Worm (Caenorhabditis elegans) whole organism, late embryonic: ENCODE measurements around the gene F43H9.4.

ENCODE experiments used
- C08G9.2 ChIP-seq: sonication (generic microtip); optimal IDR thresholded peaks from 2 replicates; lab custom pipeline; 2016; ENCODE audit warnings: mild to moderate bottlenecking, missing genetic modification characterization, moderate library complexity, missing compliant biosample characterization
- C38D4.7 ChIP-seq: fragments of 200-800 bp; sonication (Bioruptor generic); optimal IDR thresholded peaks from 2 replicates; lab custom pipeline; 2018; ENCODE audit warnings: mild to moderate bottlenecking, missing genetic modification characterization, moderate library complexity, missing compliant biosample characterization
- K02D7.2 ChIP-seq: sonication (generic microtip); optimal IDR thresholded peaks from 2 replicates; lab custom pipeline; 2017; ENCODE audit warnings: mild to moderate bottlenecking, missing genetic modification characterization, missing compliant biosample characterization
- Y22D7AL.16 ChIP-seq: sonication (generic microtip); optimal IDR thresholded peaks from 2 replicates; lab custom pipeline; 2016; ENCODE audit warnings: missing genetic modification characterization, missing compliant biosample characterization
- ama-1 ChIP-seq: fragments of 150-350 bp; optimal IDR thresholded peaks from 2 replicates; lab custom pipeline; 2014
- ceh-22 ChIP-seq: sonication (generic microtip); optimal IDR thresholded peaks from 2 replicates; lab custom pipeline; 2017; ENCODE audit warnings: missing biosample characterization, missing genetic modification characterization
- ceh-24 ChIP-seq: sonication (generic microtip); optimal IDR thresholded peaks from 2 replicates; lab custom pipeline; 2016; ENCODE audit warnings: mild to moderate bottlenecking, missing genetic modification characterization, missing compliant biosample characterization
- ceh-45 ChIP-seq: fragments of 200-800 bp; sonication (Bioruptor generic); IDR thresholded peaks from 2 replicates; pipeline ENCODE4 v1.3.6; 2022; ENCODE audit warnings: missing genetic modification reagents, missing genetic modification characterization, missing compliant biosample characterization
- ceh-6 ChIP-seq: fragments of 200-800 bp; sonication (Bioruptor generic); optimal IDR thresholded peaks from 2 replicates; lab custom pipeline; 2018; ENCODE audit warnings: mild to moderate bottlenecking, missing genetic modification characterization, missing compliant biosample characterization
- ceh-9 ChIP-seq: sonication (generic microtip); optimal IDR thresholded peaks from 2 replicates; lab custom pipeline; 2016; ENCODE audit warnings: mild to moderate bottlenecking, missing genetic modification characterization, inconsistent platforms, missing compliant biosample characterization
- che-1 ChIP-seq: sonication (generic microtip); optimal IDR thresholded peaks from 2 replicates; lab custom pipeline; 2016; ENCODE audit warnings: mild to moderate bottlenecking, missing genetic modification characterization, missing compliant biosample characterization
- dve-1 ChIP-seq: sonication (generic microtip); optimal IDR thresholded peaks from 2 replicates; lab custom pipeline; 2017; ENCODE audit warnings: antibody characterized with exemption, mild to moderate bottlenecking, missing genetic modification characterization, missing compliant biosample characterization
- eyg-1 ChIP-seq: sonication (generic microtip); optimal IDR thresholded peaks from 2 replicates; lab custom pipeline; 2016; ENCODE audit warnings: missing genotype, missing genetic modification characterization, missing compliant biosample characterization
- fax-1 ChIP-seq: sonication (generic microtip); optimal IDR thresholded peaks from 2 replicates; lab custom pipeline; 2016; ENCODE audit warnings: missing genotype, missing genetic modification characterization, missing compliant biosample characterization
- fkh-6 ChIP-seq: sonication (generic microtip); optimal IDR thresholded peaks from 2 replicates; lab custom pipeline; 2016; ENCODE audit warnings: missing genetic modification characterization, missing compliant biosample characterization
- gmeb-2 ChIP-seq: sonication (generic microtip); optimal IDR thresholded peaks from 2 replicates; lab custom pipeline; 2016; ENCODE audit warnings: missing genetic modification characterization, inconsistent platforms, missing compliant biosample characterization
- hlh-13 ChIP-seq: fragments of 200-800 bp; sonication (Bioruptor generic); optimal IDR thresholded peaks from 2 replicates; lab custom pipeline; 2018; ENCODE audit warnings: mild to moderate bottlenecking, missing genetic modification characterization, missing compliant biosample characterization
- hlh-30 ChIP-seq: sonication (generic microtip); optimal IDR thresholded peaks from 2 replicates; lab custom pipeline; 2017; ENCODE audit warnings: antibody characterized with exemption, missing genetic modification characterization, missing compliant biosample characterization; ENCODE audit not compliant: insufficient read depth
- hlh-6 ChIP-seq: sonication (generic microtip); optimal IDR thresholded peaks from 2 replicates; lab custom pipeline; 2016; ENCODE audit warnings: missing genotype, missing genetic modification characterization, missing compliant biosample characterization
- lin-11 ChIP-seq: fragments of 200-800 bp; sonication (Bioruptor generic); optimal IDR thresholded peaks from 2 replicates; lab custom pipeline; 2018; ENCODE audit warnings: mild to moderate bottlenecking, missing genetic modification characterization, missing compliant biosample characterization
- madf-2 ChIP-seq: sonication (generic microtip); optimal IDR thresholded peaks from 2 replicates; lab custom pipeline; 2017; ENCODE audit warnings: missing genetic modification characterization, missing compliant biosample characterization
- mec-3 ChIP-seq: sonication (generic microtip); optimal IDR thresholded peaks from 2 replicates; lab custom pipeline; 2016; ENCODE audit warnings: borderline replicate concordance, missing genetic modification characterization, missing compliant biosample characterization
- nfya-1 ChIP-seq: sonication (generic microtip); optimal IDR thresholded peaks from 2 replicates; lab custom pipeline; 2017; ENCODE audit warnings: missing genetic modification characterization, mild to moderate bottlenecking, missing compliant biosample characterization, antibody characterized with exemption, moderate library complexity
- pag-3 ChIP-seq: sonication (generic microtip); optimal IDR thresholded peaks from 2 replicates; lab custom pipeline; 2016; ENCODE audit warnings: missing compliant biosample characterization, missing genetic modification characterization, borderline replicate concordance
- pha-2 ChIP-seq: sonication (generic microtip); optimal IDR thresholded peaks from 2 replicates; lab custom pipeline; 2017; ENCODE audit warnings: mild to moderate bottlenecking, missing genetic modification characterization, missing compliant biosample characterization
- pha-4 ChIP-seq: fragments of 150-350 bp; optimal IDR thresholded peaks from 2 replicates; lab custom pipeline; 2018; ENCODE audit warnings: missing biosample characterization, missing genetic modification reagents, missing genetic modification characterization
- pqm-1 ChIP-seq: sonication (generic microtip); optimal IDR thresholded peaks from 2 replicates; lab custom pipeline; 2016; ENCODE audit warnings: missing genetic modification characterization, missing compliant biosample characterization
- pros-1 ChIP-seq: fragments of 150-350 bp; optimal IDR thresholded peaks from 2 replicates; lab custom pipeline; 2014; ENCODE audit warnings: missing biosample characterization, missing genetic modification reagents, missing genetic modification characterization
- rnt-1 ChIP-seq: sonication (generic microtip); optimal IDR thresholded peaks from 2 replicates; lab custom pipeline; 2016; ENCODE audit warnings: missing genetic modification characterization, missing compliant biosample characterization
- sox-2 ChIP-seq: fragments of 200-800 bp; sonication (Bioruptor generic); IDR thresholded peaks from 2 replicates; pipeline ENCODE4 v1.3.6; 2022; ENCODE audit warnings: missing genetic modification reagents, missing genetic modification characterization, missing compliant biosample characterization
- syd-9 ChIP-seq: sonication (generic microtip); optimal IDR thresholded peaks from 2 replicates; lab custom pipeline; 2016; ENCODE audit warnings: mild to moderate bottlenecking, missing genetic modification characterization, moderate library complexity, missing compliant biosample characterization
- tbx-2 ChIP-seq: sonication (generic microtip); optimal IDR thresholded peaks from 2 replicates; lab custom pipeline; 2016; ENCODE audit warnings: missing genetic modification characterization, missing compliant biosample characterization
- ttx-3 ChIP-seq: sonication (generic microtip); optimal IDR thresholded peaks from 2 replicates; lab custom pipeline; 2016; ENCODE audit warnings: missing genetic modification reagents, missing genetic modification characterization, missing compliant biosample characterization
- unc-42 ChIP-seq: sonication (generic microtip); optimal IDR thresholded peaks from 2 replicates; lab custom pipeline; 2016; ENCODE audit warnings: missing genotype, missing genetic modification characterization, missing compliant biosample characterization
- unc-55 ChIP-seq: sonication (generic microtip); optimal IDR thresholded peaks from 2 replicates; lab custom pipeline; 2017; ENCODE audit warnings: missing biosample characterization, missing genetic modification reagents, missing genetic modification characterization
- unc-86 ChIP-seq: sonication (generic microtip); optimal IDR thresholded peaks from 2 replicates; lab custom pipeline; 2016; ENCODE audit warnings: missing genetic modification characterization, missing compliant biosample characterization
- ztf-16 ChIP-seq: sonication (generic microtip); optimal IDR thresholded peaks from 2 replicates; lab custom pipeline; 2017; ENCODE audit warnings: missing genetic modification characterization, missing compliant biosample characterization

The F43H9.4 gene

ce11 chrV:8050811-8051210 lies 24.3 kb downstream of the F43H9.4 start, which contains the start of gene col-43:
col-43 (minus strand) TSS chrV:8050911.
- TF ChIP-seq pros-1 (tag; lab: Kevin White, UChicago) (no peak), pha-2 (tag; lab: Kevin White, UChicago) (no peak), dve-1 (no peak), unc-86 (tag; lab: Kevin White, UChicago) (no peak), fax-1 (tag; lab: Kevin White, UChicago) (no peak), sox-2 (no peak), C38D4.7 (GFP tag; lab: Kevin White, UChicago) (no peak), ama-1 (no peak), ceh-24 (no peak), unc-42 (tag; lab: Kevin White, UChicago) (no peak), madf-2 (no peak), pag-3 (tag; lab: Kevin White, UChicago) (no peak), gmeb-2 (no peak), eyg-1 (tag; lab: Kevin White, UChicago) (no peak), Y22D7AL.16 (no peak), mec-3 (tag; lab: Kevin White, UChicago) (no peak), pha-4 (tag; lab: Kevin White, UChicago) (no peak), ceh-6 (no peak)

ce11 chrV:8051851-8052250 lies 25.3 kb downstream of the F43H9.4 start, which contains the start of gene sth-1:
sth-1 (plus strand) TSS chrV:8052151.
- TF ChIP-seq rnt-1 (tag; lab: Kevin White, UChicago), result no peak
- TF ChIP-seq ceh-24, result no peak
- TF ChIP-seq ttx-3, result no peak
- no peak for TF ChIP-seq pqm-1 (tag; lab: Kevin White, UChicago)
- TF ChIP-seq hlh-30 (tag; lab: Kevin White, UChicago), result no peak
- TF ChIP-seq K02D7.2 (tag; lab: Kevin White, UChicago), result no peak
- TF ChIP-seq pha-2 (tag; lab: Kevin White, UChicago), result no peak
- no peak for TF ChIP-seq C08G9.2
- TF ChIP-seq ztf-16 (tag; lab: Kevin White, UChicago), result no peak
- no peak for TF ChIP-seq ceh-22 (tag; lab: Kevin White, UChicago)
- no peak for TF ChIP-seq unc-42 (tag; lab: Kevin White, UChicago)
- TF ChIP-seq tbx-2 (tag; lab: Kevin White, UChicago), result no peak
- TF ChIP-seq che-1 (tag; lab: Kevin White, UChicago), result no peak
- TF ChIP-seq nfya-1 (tag; lab: Kevin White, UChicago), result no peak
- no peak for TF ChIP-seq fkh-6
- no peak for TF ChIP-seq lin-11 (tag; lab: Kevin White, UChicago)
- TF ChIP-seq pag-3 (tag; lab: Kevin White, UChicago), result no peak
- no peak for TF ChIP-seq hlh-13 (GFP tag; lab: Kevin White, UChicago)
- TF ChIP-seq, all 69 proteins: peak for 0

ce11 chrV:8054130-8054529 lies 27.6 kb downstream of the F43H9.4 start, which contains the start of gene ZC513.2:
ZC513.2 (plus strand) TSS chrV:8054430.
- TF ChIP-seq C38D4.7 (GFP tag; lab: Kevin White, UChicago), result no peak
- no peak for TF ChIP-seq hlh-13 (GFP tag; lab: Kevin White, UChicago)
- TF ChIP-seq ceh-9, result no peak

- TF ChIP-seq syd-9 (tag; lab: Kevin White, UChicago) (no peak), unc-55 (GFP tag; lab: Kevin White, UChicago) (no peak), ceh-45 (GFP tag; lab: Robert Waterston, UW) (no peak), lin-11 (tag; lab: Kevin White, UChicago) (no peak), hlh-6 (tag; lab: Kevin White, UChicago) (no peak), ztf-16 (tag; lab: Kevin White, UChicago) (no peak), C38D4.7 (GFP tag; lab: Kevin White, UChicago) (no peak), K02D7.2 (tag; lab: Kevin White, UChicago) (no peak), fkh-6 (no peak)
Measured at ce11 chrV:8055170-8055569, 28.7 kb downstream of the F43H9.4 start.
